Worm (Caenorhabditis elegans) whole organism, L3 larva: ENCODE data around the gene F57A8.6.

Experiments
- aly-2 ChIP-seq: fragments of 150-350 bp; optimal IDR thresholded peaks from 2 replicates; lab custom pipeline; 2014; ENCODE audit warnings: missing biosample characterization, missing genetic modification characterization
- ceh-16 ChIP-seq: sonication (generic microtip); optimal IDR thresholded peaks from 2 replicates; lab custom pipeline; 2017; ENCODE audit warnings: missing biosample characterization, missing genetic modification characterization
- fkh-10 ChIP-seq: sonication (generic microtip); optimal IDR thresholded peaks from 2 replicates; lab custom pipeline; 2017; ENCODE audit warnings: missing biosample characterization, missing genetic modification reagents, missing genetic modification characterization
- jun-1 ChIP-seq: fragments of 150-350 bp; optimal IDR thresholded peaks from 2 replicates; lab custom pipeline; 2014; ENCODE audit warnings: missing biosample characterization, missing genetic modification reagents, missing genetic modification characterization
- mdl-1 ChIP-seq: fragments of 150-350 bp; optimal IDR thresholded peaks from 2 replicates; lab custom pipeline; 2014; ENCODE audit warnings: missing biosample characterization, missing genetic modification characterization
- pha-4 ChIP-seq: fragments of 150-350 bp; optimal IDR thresholded peaks from 2 replicates; lab custom pipeline; 2014; ENCODE audit warnings: missing biosample characterization, missing genetic modification reagents, missing genetic modification characterization
- snpc-4 ChIP-seq: fragments of 150-350 bp; optimal IDR thresholded peaks from 2 replicates; lab custom pipeline; 2014; ENCODE audit warnings: missing biosample characterization, missing genetic modification characterization

DNA sequence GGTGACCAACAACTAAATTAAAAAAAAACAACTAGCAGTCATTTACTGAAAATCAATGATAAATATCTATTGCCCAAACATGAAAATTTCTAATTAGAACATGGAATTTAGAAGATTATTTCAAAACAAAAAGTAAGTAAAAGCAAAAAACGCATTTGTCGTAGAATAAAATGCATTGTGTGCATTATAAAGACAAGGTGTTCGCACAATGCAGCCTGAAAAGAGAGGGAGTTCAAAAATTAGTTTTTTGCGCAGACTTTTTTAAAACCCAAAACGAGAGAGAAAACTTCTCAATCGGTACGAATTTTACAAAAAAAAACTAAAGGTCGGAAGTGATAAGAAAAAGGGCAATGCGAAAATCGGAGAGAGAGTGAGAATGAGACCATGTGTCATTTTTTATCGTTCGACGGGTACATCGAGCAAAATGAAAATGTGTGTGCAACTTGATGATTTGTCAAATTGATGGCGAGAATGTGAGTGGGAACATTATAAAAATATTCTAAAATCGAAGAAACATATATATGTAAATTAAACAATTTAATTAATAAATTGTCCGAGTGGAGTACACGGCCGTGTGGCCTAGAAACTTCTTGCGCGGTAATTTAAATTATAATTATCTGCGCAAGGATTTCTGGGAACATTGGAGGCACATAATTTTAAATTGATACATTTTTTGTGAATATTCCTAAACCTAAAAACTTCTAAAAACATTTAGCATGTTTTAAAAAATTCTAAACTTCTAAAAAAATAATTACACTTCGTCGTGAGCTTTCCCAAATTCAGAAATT is 42.1 kb downstream of the F57A8.6 start:
- no peak for TF ChIP-seq mdl-1 (tag; lab: Kevin White, UChicago)
- no peak for TF ChIP-seq snpc-4 (tag; lab: Kevin White, UChicago)
- TF ChIP-seq jun-1 (tag; lab: Kevin White, UChicago), result no peak
- no peak for TF ChIP-seq fkh-10 (GFP tag; lab: Kevin White, UChicago)
- no peak for TF ChIP-seq aly-2 (tag; lab: Kevin White, UChicago)
- no peak for TF ChIP-seq ceh-16 (tag; lab: Kevin White, UChicago)
- TF ChIP-seq pha-4 (tag; lab: Kevin White, UChicago), result peak; percentile 46
